Worm (Caenorhabditis elegans) whole organism, mixed stage, embryonic: ENCODE data around the gene tbc-6.

ENCODE experiments used
- ceh-83 ChIP-seq: fragments of 200-800 bp; sonication (Bioruptor generic); optimal IDR thresholded peaks from 2 replicates; lab custom pipeline; 2018; ENCODE audit warnings: mild to moderate bottlenecking, missing genetic modification characterization, missing compliant biosample characterization
- ces-1 ChIP-seq: fragments of 150-350 bp; optimal IDR thresholded peaks from 2 replicates; lab custom pipeline; 2014; ENCODE audit warnings: missing biosample characterization, missing genetic modification reagents, missing genetic modification characterization
- cnd-1 ChIP-seq: fragments of 200-800 bp; sonication (Bioruptor generic); optimal IDR thresholded peaks from 2 replicates; lab custom pipeline; 2018; ENCODE audit warnings: mild to moderate bottlenecking, missing genetic modification characterization, missing compliant biosample characterization
- elt-1 ChIP-seq: sonication (generic microtip); optimal IDR thresholded peaks from 2 replicates; lab custom pipeline; 2017; ENCODE audit warnings: missing genetic modification characterization, mild to moderate bottlenecking, missing compliant biosample characterization, antibody characterized with exemption, moderate library complexity, borderline replicate concordance; ENCODE audit not compliant: insufficient read depth
- ham-2 ChIP-seq: fragments of 200-800 bp; sonication (Bioruptor generic); optimal IDR thresholded peaks from 2 replicates; lab custom pipeline; 2018; ENCODE audit warnings: mild to moderate bottlenecking, missing genetic modification characterization, missing compliant biosample characterization
- hlh-1 ChIP-seq: fragments of 150-350 bp; optimal IDR thresholded peaks from 2 replicates; lab custom pipeline; 2014; ENCODE audit warnings: missing biosample characterization, missing genetic modification reagents, missing genetic modification characterization
- mab-5 ChIP-seq: fragments of 150-350 bp; optimal IDR thresholded peaks from 2 replicates; lab custom pipeline; 2014; ENCODE audit warnings: missing biosample characterization, missing genetic modification characterization
- mep-1 ChIP-seq: fragments of 150-350 bp; optimal IDR thresholded peaks from 2 replicates; lab custom pipeline; 2017; ENCODE audit warnings: missing biosample characterization, missing genetic modification reagents, missing genetic modification characterization, inconsistent platforms
- mls-2 ChIP-seq: sonication (generic microtip); optimal IDR thresholded peaks from 2 replicates; lab custom pipeline; 2016; ENCODE audit warnings: mild to moderate bottlenecking, missing genetic modification characterization, moderate library complexity, missing compliant biosample characterization
- nhr-28 ChIP-seq: fragments of 150-350 bp; optimal IDR thresholded peaks from 2 replicates; lab custom pipeline; 2014; ENCODE audit warnings: missing biosample characterization, missing genetic modification characterization
- nhr-76 ChIP-seq: sonication (generic microtip); optimal IDR thresholded peaks from 2 replicates; lab custom pipeline; 2017; ENCODE audit warnings: missing biosample characterization, missing genetic modification characterization
- unc-39 ChIP-seq: fragments of 150-350 bp; optimal IDR thresholded peaks from 2 replicates; lab custom pipeline; 2014; ENCODE audit warnings: missing biosample characterization, missing genetic modification characterization
- unc-62 ChIP-seq: fragments of 150-350 bp; optimal IDR thresholded peaks from 2 replicates; lab custom pipeline; 2014; ENCODE audit warnings: missing biosample characterization, missing genetic modification reagents, missing genetic modification characterization
- zip-8 ChIP-seq: fragments of 150-350 bp; optimal IDR thresholded peaks from 2 replicates; lab custom pipeline; 2014; ENCODE audit warnings: missing biosample characterization, missing genetic modification characterization

ce11 chrII:6872493-6872892, 24.6 kb downstream of the tbc-6 start, which contains the start of gene C44B7.5:
- no peak for TF ChIP-seq ceh-83
- TF ChIP-seq mep-1 (tag; lab: Kevin White, UChicago), result no peak
- TF ChIP-seq nhr-76 (tag; lab: Kevin White, UChicago), result no peak
- TF ChIP-seq cnd-1 (tag; lab: Kevin White, UChicago), result no peak
- TF ChIP-seq zip-8, result no peak
- TF ChIP-seq mab-5 (tag; lab: Kevin White, UChicago), result no peak
- TF ChIP-seq nhr-28, result no peak
- no peak for TF ChIP-seq elt-1 (tag; lab: Kevin White, UChicago)
- TF ChIP-seq unc-39 (tag; lab: Kevin White, UChicago), result no peak
- TF ChIP-seq mls-2 (tag; lab: Kevin White, UChicago), result no peak
- no peak for TF ChIP-seq ham-2 (GFP tag; lab: Kevin White, UChicago)
- no peak for TF ChIP-seq ces-1 (GFP tag; lab: Kevin White, UChicago)
- no peak for TF ChIP-seq hlh-1 (tag; lab: Kevin White, UChicago)
- TF ChIP-seq unc-62 (GFP tag; lab: Kevin White, UChicago), result no peak
